Fruit fly (Drosophila melanogaster) whole organism, wandering third instar larva: ENCODE data around the gene Nedd4.

Source experiments
- Abd-B ChIP-seq: fragments of >200 bp; optimal IDR thresholded peaks from 2 replicates; lab custom pipeline; 2017; ENCODE audit warnings: missing biosample characterization, missing genetic modification characterization
- CG32264 ChIP-seq: fragments of 200-800 bp; sonication (Bioruptor generic); optimal IDR thresholded peaks from 2 replicates; lab custom pipeline; 2016; ENCODE audit warnings: missing biosample characterization, missing genetic modification characterization
- CG9705 ChIP-seq: fragments of 200-800 bp; sonication (Bioruptor generic); optimal IDR thresholded peaks from 2 replicates; lab custom pipeline; 2018; ENCODE audit warnings: missing biosample characterization, mild to moderate bottlenecking, missing genetic modification characterization
- CrebA ChIP-seq: fragments of 200-800 bp; sonication (Bioruptor generic); optimal IDR thresholded peaks from 2 replicates; lab custom pipeline; 2016; ENCODE audit warnings: missing biosample characterization, mild to moderate bottlenecking, missing genetic modification characterization, borderline replicate concordance
- Dfd ChIP-seq: fragments of >200 bp; optimal IDR thresholded peaks from 2 replicates; lab custom pipeline; 2017; ENCODE audit warnings: missing biosample characterization, missing genetic modification characterization
- Dif ChIP-seq: fragments of 200-275, 200-300 bp; sonication (Bioruptor generic); optimal IDR thresholded peaks from 2 replicates; lab custom pipeline; 2018; ENCODE audit warnings: missing biosample characterization, missing genetic modification characterization; ENCODE audit not compliant: partially characterized antibody
- GATAd ChIP-seq: sonication (Bioruptor generic); optimal IDR thresholded peaks from 2 replicates; lab custom pipeline; 2016; ENCODE audit warnings: missing biosample characterization, missing genetic modification characterization
- HLH106 ChIP-seq: fragments of 200-800 bp; optimal IDR thresholded peaks from 3 replicates; lab custom pipeline; 2019; ENCODE audit warnings: missing biosample characterization, mild to moderate bottlenecking, missing genetic modification characterization, moderate library complexity
- Hr78 ChIP-seq: fragments of >200 bp; optimal IDR thresholded peaks from 2 replicates; lab custom pipeline; 2017; ENCODE audit warnings: missing biosample characterization, missing genetic modification characterization
- Hr83 ChIP-seq: fragments of 200-300 bp; sonication (Bioruptor generic); optimal IDR thresholded peaks from 2 replicates; lab custom pipeline; 2016; ENCODE audit warnings: missing biosample characterization, mild to moderate bottlenecking, missing genetic modification characterization, moderate library complexity; ENCODE audit not compliant: poor library complexity, severe bottlenecking
- Jra ChIP-seq: sonication (Bioruptor generic); optimal IDR thresholded peaks from 2 replicates; lab custom pipeline; 2016; ENCODE audit warnings: missing biosample characterization, missing genetic modification characterization
- Mio ChIP-seq: sonication (Bioruptor generic); optimal IDR thresholded peaks from 2 replicates; lab custom pipeline; 2016; ENCODE audit warnings: missing biosample characterization, missing genetic modification characterization
- Myc ChIP-seq: fragments of >200 bp; optimal IDR thresholded peaks from 2 replicates; lab custom pipeline; 2017
- OdsH ChIP-seq: fragments of 200-800 bp; sonication (Bioruptor generic); optimal IDR thresholded peaks from 2 replicates; lab custom pipeline; 2016; ENCODE audit warnings: missing biosample characterization, mild to moderate bottlenecking, missing genetic modification characterization
- Rel ChIP-seq, 2 experiments: fragments of 200-800 bp; sonication (Bioruptor generic) in 1 of 2; optimal IDR thresholded peaks; 2 replicates in 1 of 2; 3 replicates in 1 of 2; lab custom pipeline; 2016 to 2019; ENCODE audit warnings: mild to moderate bottlenecking in 2 of 2, missing biosample characterization in 2 of 2, missing genetic modification characterization in 2 of 2, moderate library complexity in 1 of 2
- Sp1 ChIP-seq: fragments of 200-800 bp; sonication (Bioruptor generic); optimal IDR thresholded peaks from 3 replicates; lab custom pipeline; 2019; ENCODE audit warnings: missing biosample characterization, mild to moderate bottlenecking, missing genetic modification characterization, moderate library complexity
- Vsx2 ChIP-seq: fragments of 200-300, 225-300 bp; sonication (Bioruptor generic); optimal IDR thresholded peaks from 2 replicates; lab custom pipeline; 2018; ENCODE audit warnings: missing biosample characterization, missing genetic modification characterization; ENCODE audit not compliant: partially characterized antibody
- br ChIP-seq: fragments of 200-800 bp; sonication (Bioruptor generic); optimal IDR thresholded peaks from 2 replicates; lab custom pipeline; 2016; ENCODE audit warnings: missing biosample characterization, missing genetic modification characterization
- brk ChIP-seq: fragments of 200-800 bp; sonication (Bioruptor generic); optimal IDR thresholded peaks from 2 replicates; lab custom pipeline; 2016; ENCODE audit warnings: missing biosample characterization, mild to moderate bottlenecking, missing genetic modification characterization
- dl ChIP-seq, 2 experiments: fragments of 175-275, 200-275 bp in 1 of 2; fragments of 200-275 bp in 1 of 2; sonication (Bioruptor generic); optimal IDR thresholded peaks; lab custom pipeline; 2018; ENCODE audit warnings: mild to moderate bottlenecking in 2 of 2, missing biosample characterization in 2 of 2, missing genetic modification characterization in 2 of 2, moderate library complexity in 2 of 2; ENCODE audit not compliant: partially characterized antibody in 2 of 2, insufficient read depth in 1 of 2
- dmrt93B ChIP-seq: fragments of 200-800 bp; sonication (Bioruptor generic); optimal IDR thresholded peaks from 2 replicates; lab custom pipeline; 2018; ENCODE audit warnings: missing biosample characterization, mild to moderate bottlenecking, missing genetic modification characterization
- ey ChIP-seq: fragments of 200-800 bp; sonication (Bioruptor generic); optimal IDR thresholded peaks from 2 replicates; lab custom pipeline; 2016; ENCODE audit warnings: missing biosample characterization, missing genetic modification characterization
- foxo ChIP-seq, 2 experiments: fragments of 200-800 bp; sonication (Bioruptor generic); optimal IDR thresholded peaks; 2 replicates in 1 of 2; 3 replicates in 1 of 2; lab custom pipeline; 2016 to 2017; ENCODE audit warnings: missing biosample characterization in 2 of 2, missing genetic modification characterization in 2 of 2
- fru ChIP-seq: fragments of 200-800 bp; sonication (Bioruptor generic); optimal IDR thresholded peaks from 3 replicates; lab custom pipeline; 2016; ENCODE audit warnings: missing biosample characterization, mild to moderate bottlenecking, missing genetic modification characterization
- h ChIP-seq: fragments of 200-800 bp; sonication (Bioruptor generic); optimal IDR thresholded peaks from 3 replicates; lab custom pipeline; 2016; ENCODE audit warnings: missing biosample characterization, mild to moderate bottlenecking, missing genetic modification characterization
- jim ChIP-seq: fragments of 175-275, 200-325 bp; sonication (Bioruptor generic); optimal IDR thresholded peaks from 2 replicates; lab custom pipeline; 2016; ENCODE audit warnings: missing biosample characterization, mild to moderate bottlenecking, missing genetic modification characterization
- pan ChIP-seq: fragments of >200 bp; optimal IDR thresholded peaks from 2 replicates; lab custom pipeline; 2017
- psq ChIP-seq: fragments of 200-800 bp; sonication (Bioruptor generic); optimal IDR thresholded peaks from 3 replicates; lab custom pipeline; 2017; ENCODE audit warnings: missing biosample characterization, mild to moderate bottlenecking, missing genetic modification characterization, moderate library complexity
- rgr ChIP-seq: fragments of 200-800 bp; sonication (Bioruptor generic); optimal IDR thresholded peaks from 3 replicates; lab custom pipeline; 2016; ENCODE audit warnings: missing biosample characterization, mild to moderate bottlenecking, missing genetic modification characterization
- sage ChIP-seq: fragments of 200-800 bp; sonication (Bioruptor generic); optimal IDR thresholded peaks from 2 replicates; lab custom pipeline; 2016; ENCODE audit warnings: missing biosample characterization, mild to moderate bottlenecking, missing genetic modification characterization
- sv ChIP-seq: fragments of 200-800 bp; sonication (Bioruptor generic); optimal IDR thresholded peaks from 3 replicates; lab custom pipeline; 2016; ENCODE audit warnings: missing biosample characterization, missing genetic modification characterization
- tai ChIP-seq: sonication (Bioruptor generic); optimal IDR thresholded peaks from 2 replicates; lab custom pipeline; 2016; ENCODE audit warnings: missing biosample characterization, missing genetic modification characterization
- usp ChIP-seq: fragments of >200 bp; optimal IDR thresholded peaks from 2 replicates; lab custom pipeline; 2017; ENCODE audit warnings: missing biosample characterization, missing genetic modification characterization
- woc ChIP-seq: sonication (Bioruptor generic); optimal IDR thresholded peaks from 2 replicates; lab custom pipeline; 2016; ENCODE audit warnings: missing biosample characterization, mild to moderate bottlenecking, missing genetic modification characterization

Gene Nedd4

DNA sequence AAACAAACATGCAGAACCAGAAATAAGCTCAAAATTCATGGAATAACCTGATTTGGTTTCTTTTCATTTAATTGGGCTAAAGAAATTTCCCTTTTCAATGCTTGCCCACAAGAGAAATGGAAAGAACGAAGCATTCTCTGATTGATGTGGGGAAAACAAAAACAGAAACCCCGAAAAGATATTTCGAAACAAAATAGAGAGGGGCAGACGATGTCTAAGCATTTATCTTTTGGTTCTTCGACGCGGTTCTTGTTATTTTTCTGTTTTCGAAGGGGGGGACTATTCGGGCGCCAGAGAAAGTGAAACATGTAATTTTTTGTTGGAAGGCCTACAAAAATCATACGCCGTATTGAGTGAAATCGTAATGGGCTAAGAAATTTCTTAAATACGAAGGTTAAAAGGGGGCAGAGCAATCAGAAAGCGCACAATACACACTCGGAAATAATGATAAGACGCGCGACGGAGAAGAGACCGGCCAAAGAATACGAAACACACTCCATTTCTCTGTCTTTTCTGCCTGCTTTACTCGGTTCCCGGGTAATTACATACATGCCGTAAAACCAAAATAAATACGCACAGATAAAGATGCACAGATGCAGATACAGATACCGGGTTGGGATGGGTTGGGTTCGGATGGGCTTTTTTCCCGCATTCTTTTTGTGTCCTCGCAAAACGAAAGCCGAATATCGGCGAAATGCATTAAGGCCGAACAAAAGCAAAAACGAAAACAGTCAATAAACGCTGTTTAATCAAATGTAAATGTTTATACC, 41.1 kb upstream of the Nedd4 start:
- no peak for TF ChIP-seq pan
- TF ChIP-seq Rel (GFP tag; optimal IDR thresholded peaks at IDR 0.05; lab: Kevin White, UChicago), result no peak
- TF ChIP-seq Rel (tag; optimal IDR thresholded peaks at IDR 0.05; lab: Kevin White, UChicago), result peak; percentile 27
- peak; percentile 53 for TF ChIP-seq psq (GFP tag; lab: Kevin White, UChicago)
- TF ChIP-seq br (GFP tag; lab: Kevin White, UChicago), result peak; percentile 10
- no peak for TF ChIP-seq brk (GFP tag; lab: Kevin White, UChicago)
- no peak for TF ChIP-seq Dif (GFP tag; lab: Kevin White, UChicago)

DNA sequence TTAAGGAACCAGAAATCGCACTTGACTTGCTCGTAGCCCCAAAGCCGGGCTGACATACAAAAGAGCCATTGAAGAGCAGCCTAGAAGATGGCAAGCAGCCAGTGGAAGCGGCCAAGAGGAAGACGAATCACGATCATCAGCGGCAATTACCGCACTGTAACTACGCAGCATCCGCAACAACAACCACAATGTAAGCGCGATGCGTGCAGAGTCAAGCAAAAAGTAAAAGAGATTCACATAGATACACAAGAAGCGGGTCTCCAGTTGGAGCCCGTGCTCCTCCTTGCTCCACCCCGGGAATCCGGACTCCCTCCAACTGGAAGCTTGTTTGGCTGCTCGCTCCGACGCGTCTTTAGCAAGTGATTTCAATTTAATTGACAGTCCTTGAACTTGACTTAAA, 38.2 kb upstream of the Nedd4 start:
- no peak for TF ChIP-seq usp (GFP tag; lab: Kevin White, UChicago)
- no peak for TF ChIP-seq GATAd (GFP tag; lab: Kevin White, UChicago)
- no peak for TF ChIP-seq br (GFP tag; lab: Kevin White, UChicago)
- no peak for TF ChIP-seq Myc (lab: Kevin White, UChicago)
- no peak for TF ChIP-seq sv (GFP tag; lab: Kevin White, UChicago)
- TF ChIP-seq psq (GFP tag; lab: Kevin White, UChicago), result no peak
- TF ChIP-seq pan, result no peak
- TF ChIP-seq Rel (GFP tag; optimal IDR thresholded peaks at IDR 0.05; lab: Kevin White, UChicago), result no peak
- no peak for TF ChIP-seq Rel (tag; optimal IDR thresholded peaks at IDR 0.05; lab: Kevin White, UChicago)
- TF ChIP-seq OdsH (GFP tag; lab: Kevin White, UChicago), result no peak
- no peak for TF ChIP-seq Dfd (GFP tag; lab: Kevin White, UChicago)
- TF ChIP-seq foxo (GFP tag; optimal IDR thresholded peaks at IDR 0.05; lab: Kevin White, UChicago), result no peak
- TF ChIP-seq dmrt93B (GFP tag; lab: Kevin White, UChicago), result no peak
- TF ChIP-seq HLH106, result no peak
- TF ChIP-seq Vsx2, result no peak
- no peak for TF ChIP-seq Dif (GFP tag; lab: Kevin White, UChicago)
- TF ChIP-seq Sp1 (GFP tag; lab: Kevin White, UChicago), result no peak
- TF ChIP-seq CG32264 (GFP tag; lab: Kevin White, UChicago), result no peak
- no peak for TF ChIP-seq CG9705 (GFP tag; lab: Kevin White, UChicago)

DNA sequence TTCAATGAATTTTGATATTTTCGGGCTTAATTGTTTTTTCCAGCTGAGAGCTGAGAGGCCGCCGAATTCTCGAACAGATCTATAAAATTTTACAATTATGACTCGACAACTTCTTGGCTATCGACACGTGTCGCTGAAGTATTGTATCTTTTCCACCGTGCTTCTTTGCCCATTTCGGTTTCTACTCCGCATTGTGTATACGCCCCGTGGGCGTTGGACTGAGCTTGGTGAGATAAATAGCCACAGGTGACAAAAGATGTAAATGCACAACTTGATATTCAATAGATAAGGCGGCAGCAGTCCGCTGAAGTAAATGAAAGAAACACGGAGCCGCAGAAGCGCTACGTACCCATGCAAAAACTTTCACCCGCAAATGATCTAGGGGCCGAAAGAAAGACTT, 36.6 kb upstream of the Nedd4 start:
- TF ChIP-seq Hr78 (GFP tag; lab: Kevin White, UChicago) (no peak), foxo (GFP tag; optimal IDR thresholded peaks at IDR 0.05; lab: Kevin White, UChicago) (no peak), CG32264 (GFP tag; lab: Kevin White, UChicago) (no peak), Abd-B (no peak), dl (GFP tag; optimal IDR thresholded peaks at IDR 0.05; lab: Kevin White, UChicago; ENCODE audit: insufficient read depth in 1 of 2, partially characterized antibody in 2 of 2) (no peak), brk (GFP tag; lab: Kevin White, UChicago) (no peak), Vsx2 (no peak), woc (GFP tag; lab: Kevin White, UChicago) (no peak), ey (GFP tag; lab: Kevin White, UChicago) (no peak), rgr (GFP tag; lab: Kevin White, UChicago) (no peak), OdsH (GFP tag; lab: Kevin White, UChicago) (no peak)

DNA sequence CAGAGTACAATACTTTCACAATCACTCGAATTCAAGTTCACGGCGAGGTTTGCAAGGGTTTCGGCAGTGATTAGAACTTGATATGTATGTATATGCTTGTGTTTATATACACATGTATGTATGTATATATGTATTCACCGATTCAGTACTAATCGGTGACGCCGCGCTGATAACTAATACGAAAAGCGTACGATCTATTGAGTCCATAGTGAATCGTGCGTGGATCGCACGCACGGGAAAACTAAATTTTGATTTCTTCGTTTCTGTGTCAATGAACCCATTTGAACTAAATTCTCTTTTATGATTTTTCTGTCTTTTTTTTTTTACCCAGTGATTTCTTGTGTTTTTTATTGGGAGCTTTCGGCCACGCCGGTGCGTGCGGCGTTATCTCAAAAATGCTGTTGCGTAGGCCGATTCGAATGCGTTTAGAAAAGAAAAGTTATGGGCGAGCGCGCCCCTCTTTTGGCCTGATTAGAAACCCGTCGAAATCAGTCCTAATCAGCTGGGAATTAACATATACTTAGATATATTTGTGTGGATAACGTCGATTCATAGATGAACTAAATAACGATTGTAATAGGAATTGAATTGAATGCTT, 36.0 kb upstream of the Nedd4 start:
- TF ChIP-seq HLH106, result no peak
- no peak for TF ChIP-seq Jra
- TF ChIP-seq pan, result no peak
- TF ChIP-seq Hr78 (GFP tag; lab: Kevin White, UChicago), result no peak
- TF ChIP-seq sage (GFP tag; lab: Kevin White, UChicago), result no peak
- TF ChIP-seq CG9705 (GFP tag; lab: Kevin White, UChicago), result no peak
- TF ChIP-seq woc (GFP tag; lab: Kevin White, UChicago), result no peak
- TF ChIP-seq fru, result no peak
- TF ChIP-seq tai (GFP tag; lab: Kevin White, UChicago), result no peak
- no peak for TF ChIP-seq GATAd (GFP tag; lab: Kevin White, UChicago)
- TF ChIP-seq dl (GFP tag; optimal IDR thresholded peaks at IDR 0.05; lab: Kevin White, UChicago; ENCODE audit: insufficient read depth in 1 of 2, partially characterized antibody in 2 of 2), result no peak
- no peak for TF ChIP-seq h (GFP tag; lab: Kevin White, UChicago)
- TF ChIP-seq jim, result no peak
- no peak for TF ChIP-seq Hr83
- TF ChIP-seq Vsx2, result no peak
- TF ChIP-seq Dfd (GFP tag; lab: Kevin White, UChicago), result no peak
- no peak for TF ChIP-seq sv (GFP tag; lab: Kevin White, UChicago)
- no peak for TF ChIP-seq CrebA (GFP tag; lab: Kevin White, UChicago)
- no peak for TF ChIP-seq Mio (GFP tag; lab: Kevin White, UChicago)
